Worm (Caenorhabditis elegans) whole organism, mixed stage, embryonic: Measurements from ENCODE around the gene ZC239.14.

ENCODE experiments used
- ceh-43 ChIP-seq: fragments of 200-800 bp; sonication (Bioruptor generic); optimal IDR thresholded peaks from 2 replicates; lab custom pipeline; 2018; ENCODE audit warnings: mild to moderate bottlenecking, missing genetic modification characterization, moderate library complexity, missing compliant biosample characterization
- elt-3 ChIP-seq: fragments of 150-350 bp; optimal IDR thresholded peaks from 2 replicates; lab custom pipeline; 2014; ENCODE audit warnings: missing biosample characterization, missing genetic modification characterization
- lsy-2 ChIP-seq: fragments of 150-350 bp; optimal IDR thresholded peaks from 2 replicates; lab custom pipeline; 2014; ENCODE audit warnings: missing biosample characterization, missing genetic modification characterization
- pha-4 ChIP-seq: fragments of 150-350 bp; optimal IDR thresholded peaks from 2 replicates; lab custom pipeline; 2018; ENCODE audit warnings: missing biosample characterization, missing genetic modification reagents, missing genetic modification characterization
- unc-62 ChIP-seq: fragments of 150-350 bp; optimal IDR thresholded peaks from 2 replicates; lab custom pipeline; 2014; ENCODE audit warnings: missing biosample characterization, missing genetic modification reagents, missing genetic modification characterization
- ztf-11 ChIP-seq: fragments of 150-350 bp; optimal IDR thresholded peaks from 2 replicates; lab custom pipeline; 2014; ENCODE audit warnings: missing biosample characterization, missing genetic modification characterization

DNA sequence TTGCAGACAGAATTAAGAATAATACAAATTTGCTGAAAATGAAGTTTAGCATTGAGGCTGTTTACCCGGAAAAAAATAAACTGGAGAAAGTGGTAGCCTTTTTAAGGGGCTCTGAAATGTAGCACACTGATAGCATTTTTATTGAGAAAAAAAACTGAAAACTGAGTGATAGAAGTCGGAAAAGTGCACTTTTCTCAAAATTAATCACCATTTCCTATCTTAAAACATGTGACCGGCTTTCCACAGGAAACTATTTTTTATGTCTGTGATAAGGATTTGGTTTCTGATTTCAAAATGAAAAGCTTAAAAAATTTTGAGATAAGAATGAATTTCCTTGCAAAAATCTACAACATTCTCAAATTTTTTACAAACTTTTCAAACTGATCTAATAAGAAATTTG lies 1.1 kb downstream of the ZC239.14 start, which contains the start of gene ZC239.22:
- TF ChIP-seq ztf-11 (tag; lab: Kevin White, UChicago), result no peak
- TF ChIP-seq lsy-2, result no peak
- TF ChIP-seq pha-4 (tag; lab: Kevin White, UChicago), result no peak
- TF ChIP-seq unc-62 (GFP tag; lab: Kevin White, UChicago), result no peak
- no peak for TF ChIP-seq elt-3
- TF ChIP-seq ceh-43, result no peak
